Fruit fly (Drosophila melanogaster) whole organism, embryonic: Measurements from ENCODE around the gene tth.

ENCODE experiments used
- Antp ChIP-seq: fragments of 200-800 bp; sonication (Bioruptor generic); optimal IDR thresholded peaks from 3 replicates; lab custom pipeline; 2016; ENCODE audit warnings: missing biosample characterization, missing genetic modification characterization
- CG10366 ChIP-seq: fragments of 200-800 bp; sonication (Bioruptor generic); IDR thresholded peaks from 2 replicates; pipeline ENCODE4 v1.3.6; 2022; ENCODE audit warnings: missing biosample characterization, missing genetic modification characterization
- CG10654 ChIP-seq: fragments of 200-800 bp; sonication (Bioruptor generic); optimal IDR thresholded peaks from 2 replicates; lab custom pipeline; 2016; ENCODE audit warnings: missing biosample characterization, missing genetic modification characterization
- CG11247 ChIP-seq: fragments of 200-800 bp; sonication (Bioruptor generic); IDR thresholded peaks from 2 replicates; pipeline ENCODE4 v1.3.6; 2022; ENCODE audit warnings: missing biosample characterization, missing genetic modification characterization
- CG1233 ChIP-seq: fragments of 200-800 bp; sonication (Bioruptor generic); optimal IDR thresholded peaks from 4 replicates; lab custom pipeline; 2018; ENCODE audit warnings: missing biosample characterization, mild to moderate bottlenecking, missing genetic modification characterization
- CG12659 ChIP-seq: fragments of 200-800 bp; sonication (Bioruptor generic); optimal IDR thresholded peaks from 3 replicates; lab custom pipeline; 2017; ENCODE audit warnings: mild to moderate bottlenecking, missing biosample characterization, missing genetic modification reagents, missing genetic modification characterization
- CG14014 ChIP-seq: fragments of 200-800 bp; sonication (Bioruptor generic); IDR thresholded peaks from 2 replicates; pipeline ENCODE4 v1.3.6; 2022; ENCODE audit warnings: missing biosample characterization, missing genetic modification characterization
- CG14965 ChIP-seq: fragments of 200-800 bp; sonication (Bioruptor generic); optimal IDR thresholded peaks from 2 replicates; lab custom pipeline; 2016; ENCODE audit warnings: missing biosample characterization, missing genetic modification characterization, borderline replicate concordance
- CG15514 ChIP-seq: fragments of 200-800 bp; sonication (Bioruptor generic); optimal IDR thresholded peaks from 3 replicates; lab custom pipeline; 2017; ENCODE audit warnings: missing biosample characterization, missing genetic modification characterization, mild to moderate bottlenecking, moderate library complexity, missing genetic modification reagents
- CG1603 ChIP-seq: fragments of 200-800 bp; sonication (Bioruptor generic); optimal IDR thresholded peaks from 2 replicates; lab custom pipeline; 2019; ENCODE audit warnings: missing biosample characterization, mild to moderate bottlenecking, missing genetic modification characterization, moderate library complexity
- CG16779 ChIP-seq: fragments of 200-800 bp; sonication (Bioruptor generic); IDR thresholded peaks from 2 replicates; pipeline ENCODE4 v1.3.6; 2022; ENCODE audit warnings: missing biosample characterization, missing genetic modification characterization
- CG16815 ChIP-seq: fragments of 200-800 bp; sonication (Bioruptor generic); optimal IDR thresholded peaks from 3 replicates; lab custom pipeline; 2017; ENCODE audit warnings: missing biosample characterization, mild to moderate bottlenecking, missing genetic modification characterization
- CG17359 ChIP-seq: fragments of 200-800 bp; sonication (Bioruptor generic); optimal IDR thresholded peaks from 3 replicates; lab custom pipeline; 2018; ENCODE audit warnings: missing biosample characterization, mild to moderate bottlenecking, missing genetic modification characterization, moderate library complexity
- CG17361 ChIP-seq: fragments of 200-800 bp; sonication (Bioruptor generic); IDR thresholded peaks from 3 replicates; pipeline ENCODE4 v1.3.6; 2022; ENCODE audit warnings: missing biosample characterization, missing genetic modification characterization
- CG18011 ChIP-seq: fragments of 200-800 bp; sonication (Bioruptor generic); optimal IDR thresholded peaks from 2 replicates; lab custom pipeline; 2017; ENCODE audit warnings: missing biosample characterization, missing genetic modification characterization, mild to moderate bottlenecking, moderate library complexity, missing genotype
- CG3065 ChIP-seq: fragments of 200-800 bp; sonication (Bioruptor generic); optimal IDR thresholded peaks from 2 replicates; lab custom pipeline; 2016; ENCODE audit warnings: missing biosample characterization, missing genetic modification characterization
- CG3838 ChIP-seq: fragments of 200-800 bp; sonication (Bioruptor generic); optimal IDR thresholded peaks from 3 replicates; lab custom pipeline; 2016; ENCODE audit warnings: missing biosample characterization, missing genetic modification characterization
- CG4360 ChIP-seq: fragments of 200-800 bp; sonication (Bioruptor generic); IDR thresholded peaks from 2 replicates; pipeline ENCODE4 v1.3.6; 2022; ENCODE audit warnings: missing biosample characterization, missing genetic modification characterization
- CG4424 ChIP-seq: fragments of 200-800 bp; sonication (Bioruptor generic); optimal IDR thresholded peaks from 3 replicates; lab custom pipeline; 2016; ENCODE audit warnings: missing biosample characterization, missing genetic modification characterization
- CG5953 ChIP-seq: fragments of 200-800 bp; sonication (Bioruptor generic); IDR thresholded peaks from 2 replicates; pipeline ENCODE4 v1.3.6; 2022; ENCODE audit warnings: missing biosample characterization, missing genetic modification characterization
- CG7839 ChIP-seq: fragments of 200-800 bp; sonication (Bioruptor generic); optimal IDR thresholded peaks from 3 replicates; lab custom pipeline; 2018; ENCODE audit warnings: missing biosample characterization, mild to moderate bottlenecking, missing genetic modification characterization, moderate library complexity
- CG8924 ChIP-seq: fragments of 200-800 bp; optimal IDR thresholded peaks from 3 replicates; lab custom pipeline; 2019; ENCODE audit warnings: missing biosample characterization, mild to moderate bottlenecking, missing genetic modification characterization, moderate library complexity
- CkIIα-i1 ChIP-seq: fragments of 200-800 bp; sonication (Bioruptor generic); IDR thresholded peaks from 2 replicates; pipeline ENCODE4 v1.3.6; 2022; ENCODE audit warnings: missing biosample characterization, missing genetic modification characterization
- CrebB ChIP-seq: fragments of 200-800 bp; sonication (Bioruptor generic); optimal IDR thresholded peaks from 3 replicates; lab custom pipeline; 2018; ENCODE audit warnings: missing biosample characterization, mild to moderate bottlenecking, missing genetic modification characterization
- Dip2 ChIP-seq: fragments of 200-800 bp; sonication (Bioruptor generic); IDR thresholded peaks from 2 replicates; pipeline ENCODE4 v1.3.6; 2022; ENCODE audit warnings: missing biosample characterization, missing genetic modification characterization
- HLHmδ ChIP-seq: fragments of 200-800 bp; sonication (Bioruptor generic); optimal IDR thresholded peaks from 2 replicates; lab custom pipeline; 2018; ENCODE audit warnings: missing biosample characterization, mild to moderate bottlenecking, missing genetic modification characterization, moderate library complexity
- Med ChIP-seq: fragments of 200-800 bp; sonication (Bioruptor generic); peaks from one replicate; lab custom pipeline; 2016; ENCODE audit warnings: missing biosample characterization, missing genetic modification characterization, mild to moderate bottlenecking, inconsistent platforms, moderate library complexity
- Meics ChIP-seq: fragments of 200-800 bp; sonication (Bioruptor generic); optimal IDR thresholded peaks from 2 replicates; lab custom pipeline; 2017; ENCODE audit warnings: missing biosample characterization, mild to moderate bottlenecking, missing genetic modification characterization
- Mes4 ChIP-seq: fragments of 200-800 bp; sonication (Bioruptor generic); optimal IDR thresholded peaks from 2 replicates; lab custom pipeline; 2016; ENCODE audit warnings: missing biosample characterization, missing genetic modification characterization
- Mrtf ChIP-seq: fragments of 200-800 bp; sonication (Bioruptor generic); IDR thresholded peaks from 3 replicates; pipeline ENCODE4 v1.3.6; 2022; ENCODE audit warnings: missing biosample characterization, missing genetic modification characterization
- Pdp1 ChIP-seq, 2 experiments: fragments of 200-800 bp; sonication (Bioruptor generic); optimal IDR thresholded peaks; 3 replicates each; lab custom pipeline; 2016; ENCODE audit warnings: missing biosample characterization in 2 of 2, missing genetic modification characterization in 2 of 2, mild to moderate bottlenecking in 1 of 2, moderate library complexity in 1 of 2
- Side ChIP-seq: fragments of 200-800 bp; sonication (Bioruptor generic); optimal IDR thresholded peaks from 2 replicates; lab custom pipeline; 2016; ENCODE audit warnings: missing biosample characterization, missing genetic modification characterization
- Spps ChIP-seq: fragments of 200-800 bp; sonication (Bioruptor generic); optimal IDR thresholded peaks from 2 replicates; lab custom pipeline; 2018; ENCODE audit warnings: missing biosample characterization, mild to moderate bottlenecking, missing genetic modification characterization
- YL-1 ChIP-seq: fragments of 200-800 bp; sonication (Bioruptor generic); optimal IDR thresholded peaks from 3 replicates; lab custom pipeline; 2017; ENCODE audit warnings: missing biosample characterization, mild to moderate bottlenecking, missing genetic modification characterization
- bab2 ChIP-seq: fragments of 200-800 bp; sonication (Bioruptor generic); optimal IDR thresholded peaks from 2 replicates; lab custom pipeline; 2016; ENCODE audit warnings: missing biosample characterization, missing genetic modification characterization
- btn ChIP-seq: fragments of 200-800 bp; sonication (Bioruptor generic); optimal IDR thresholded peaks from 2 replicates; lab custom pipeline; 2016; ENCODE audit warnings: missing biosample characterization, missing genetic modification characterization
- dmrt11E ChIP-seq: fragments of 200-800 bp; sonication (Bioruptor generic); optimal IDR thresholded peaks from 3 replicates; lab custom pipeline; 2018; ENCODE audit warnings: missing biosample characterization, mild to moderate bottlenecking, missing genetic modification characterization, moderate library complexity
- en ChIP-seq: fragments of 200-800 bp; sonication (Bioruptor generic); optimal IDR thresholded peaks from 2 replicates; lab custom pipeline; 2016; ENCODE audit warnings: missing biosample characterization, missing genetic modification characterization
- gce ChIP-seq: fragments of 200-800 bp; sonication (Bioruptor generic); IDR thresholded peaks from 3 replicates; pipeline ENCODE4 v1.3.6; 2022; ENCODE audit warnings: missing biosample characterization, missing genetic modification characterization
- gem ChIP-seq: fragments of 200-800 bp; sonication (Bioruptor generic); optimal IDR thresholded peaks from 2 replicates; lab custom pipeline; 2019; ENCODE audit warnings: missing biosample characterization, mild to moderate bottlenecking, missing genetic modification characterization, moderate library complexity
- grn ChIP-seq: fragments of 200-800 bp; sonication (Bioruptor generic); optimal IDR thresholded peaks from 3 replicates; lab custom pipeline; 2017; ENCODE audit warnings: missing biosample characterization, missing genetic modification characterization
- gsb ChIP-seq: fragments of 200-800 bp; sonication (Bioruptor generic); IDR thresholded peaks from 2 replicates; pipeline ENCODE4 v1.3.6; 2022; ENCODE audit warnings: missing biosample characterization, missing genetic modification characterization
- oc ChIP-seq: fragments of 200-800 bp; sonication (Bioruptor generic); optimal IDR thresholded peaks from 2 replicates; lab custom pipeline; 2018; ENCODE audit warnings: missing biosample characterization, mild to moderate bottlenecking, missing genetic modification characterization, moderate library complexity
- otp ChIP-seq: fragments of 200-800 bp; sonication (Bioruptor generic); IDR thresholded peaks from 3 replicates; pipeline ENCODE4, ENCODE4 v1.3.6; 2022; ENCODE audit warnings: missing biosample characterization, missing genetic modification characterization
- pan ChIP-seq, 4 experiments: fragments of >200 bp in 3 of 4; fragments of 200-800 bp in 1 of 4; sonication (Bioruptor generic) in 1 of 4; optimal IDR thresholded peaks in 3 of 4; IDR thresholded peaks in 1 of 4; 2 replicates each; pipeline versions ENCODE4 v1.3.6 to Lab custom; 2017 to 2022; ENCODE audit warnings: missing biosample characterization in 2 of 4, missing genetic modification characterization in 2 of 4, mixed read lengths in 1 of 4
- pfk ChIP-seq: fragments of 200-800 bp; sonication (Bioruptor generic); optimal IDR thresholded peaks from 2 replicates; lab custom pipeline; 2018; ENCODE audit warnings: missing biosample characterization, mild to moderate bottlenecking, missing genetic modification characterization, moderate library complexity
- row ChIP-seq: fragments of 200-800 bp; sonication (Bioruptor generic); IDR thresholded peaks from 3 replicates; pipeline ENCODE4 v1.3.6; 2022; ENCODE audit warnings: missing biosample characterization, missing genetic modification characterization
- sisA ChIP-seq: fragments of 200-800 bp; sonication (Bioruptor generic); IDR thresholded peaks from 2 replicates; pipeline ENCODE4 v1.3.6; 2022; ENCODE audit warnings: missing biosample characterization, missing genetic modification characterization
- tgo ChIP-seq: fragments of 200-800 bp; sonication (Bioruptor generic); IDR thresholded peaks from 3 replicates; pipeline ENCODE4 v1.3.6; 2022; ENCODE audit warnings: missing biosample characterization, missing genetic modification characterization
- wor ChIP-seq: fragments of 200-800 bp; sonication (Bioruptor generic); IDR thresholded peaks from 2 replicates; pipeline ENCODE4 v1.3.6; 2022; ENCODE audit warnings: missing biosample characterization, missing genetic modification characterization
- z ChIP-seq: fragments of 200-800 bp; sonication (Bioruptor generic); IDR thresholded peaks from 3 replicates; pipeline ENCODE4 v1.3.6; 2022; ENCODE audit warnings: missing biosample characterization, missing genetic modification characterization

tth gene

dm6 chrX:13643961-13644360 is 27.6 kb upstream of the tth start (continued):
- TF ChIP-seq sisA (GFP tag; lab: Robert Waterston, UW) (peak; percentile 71), CG1233 (GFP tag; lab: Kevin White, UChicago) (peak; percentile 23), Antp (GFP tag; lab: Kevin White, UChicago) (peak; percentile 34), Med (GFP tag; lab: Kevin White, UChicago) (peak; percentile 87), CG16815 (no peak), CG12659 (GFP tag; lab: Kevin White, UChicago) (peak; percentile 37), CG10654 (GFP tag; lab: Kevin White, UChicago) (peak; percentile 54), grn (peak; percentile 50), Spps (tag; lab: Kevin White, UChicago) (peak; percentile 21), CG7839 (tag; lab: Kevin White, UChicago) (peak; percentile 70), CG3838 (GFP tag; lab: Kevin White, UChicago) (no peak), z (GFP tag; lab: Robert Waterston, UW) (no peak), CG14014 (peak; percentile 38; the same call in 1 of the 2 replicates), Mes4 (no peak), CG3065 (GFP tag; lab: Kevin White, UChicago) (no peak), Side (GFP tag; lab: Kevin White, UChicago) (peak; percentile 57), gem (peak; percentile 64), en (GFP tag; lab: Kevin White, UChicago) (no peak), CG11247 (GFP tag; lab: Robert Waterston, UW) (peak; percentile 65), gsb (GFP tag; lab: Robert Waterston, UW) (no peak), CG14965 (no peak), CrebB (no peak), HLHmδ (GFP tag; lab: Kevin White, UChicago) (no peak), tgo (GFP tag; lab: Robert Waterston, UW) (peak; percentile 73; the same call in 2 of the 3 replicates), gce (GFP tag; lab: Robert Waterston, UW) (0 out of 3 replicates have a peak, but pooled peaks have one; percentile 23), CG5953 (GFP tag; lab: Robert Waterston, UW) (0 out of 2 replicates have a peak, but pooled peaks have one; percentile 24), CG4360 (GFP tag; lab: Robert Waterston, UW) (no peak), CG18011 (GFP tag; lab: Kevin White, UChicago) (no peak), pan (optimal IDR thresholded peaks at IDR 0.05; lab: Kevin White, UChicago) (no peak), pan (GFP tag; optimal IDR thresholded peaks at IDR 0.05 in 1 of 2, IDR thresholded peaks at IDR 0.05 in 1 of 2) (peak in 1 of 2 experiments; percentile 83), oc (tag; lab: Kevin White, UChicago) (no peak), pfk (GFP tag; lab: Kevin White, UChicago) (no peak), Pdp1 (GFP tag; optimal IDR thresholded peaks at IDR 0.05; lab: Kevin White, UChicago) (peak; percentile 26 to 61), Meics (GFP tag; lab: Kevin White, UChicago) (peak; percentile 51), Dip2 (GFP tag; lab: Robert Waterston, UW) (no peak), bab2 (GFP tag; lab: Kevin White, UChicago) (peak; percentile 48), CG17361 (GFP tag; lab: Robert Waterston, UW) (peak; percentile 60), btn (no peak), dmrt11E (peak; percentile 32), CG4424 (GFP tag; lab: Kevin White, UChicago) (peak; percentile 71), CkIIα-i1 (GFP tag; lab: Robert Waterston, UW) (no peak), Mrtf (GFP tag; lab: Robert Waterston, UW) (no peak), CG15514 (GFP tag; lab: Kevin White, UChicago) (peak; percentile 28), CG10366 (GFP tag; lab: Robert Waterston, UW) (peak; percentile 28), YL-1 (no peak), otp (GFP tag; lab: Robert Waterston, UW) (peak; percentile 58; the same call in 1 of the 3 replicates), CG17359 (peak; percentile 76), CG1603 (tag; lab: Kevin White, UChicago) (peak; percentile 68), row (GFP tag; lab: Robert Waterston, UW) (peak; percentile 71), CG16779 (GFP tag; lab: Robert Waterston, UW) (0 out of 2 replicates have a peak, but pooled peaks have one; percentile 16), CG8924 (tag; lab: Kevin White, UChicago) (peak; percentile 23), wor (GFP tag; lab: Robert Waterston, UW) (no peak)
